Worm (Caenorhabditis elegans) whole organism, late embryonic: ENCODE results near the gene Y11D7A.19.
A peak's percentile ranks its signal among the peaks of the same experiment; 100 is the strongest.

Experiments used
- C08G9.2 ChIP-seq: sonication (generic microtip); optimal IDR thresholded peaks from 2 replicates; lab custom pipeline; 2016; ENCODE audit warnings: mild to moderate bottlenecking, missing genetic modification characterization, moderate library complexity, missing compliant biosample characterization
- K09A11.1 ChIP-seq: sonication (generic microtip); optimal IDR thresholded peaks from 2 replicates; lab custom pipeline; 2017; ENCODE audit warnings: antibody characterized with exemption, mild to moderate bottlenecking, missing genetic modification characterization, missing compliant biosample characterization; ENCODE audit not compliant: insufficient read depth
- Y22D7AL.16 ChIP-seq: sonication (generic microtip); optimal IDR thresholded peaks from 2 replicates; lab custom pipeline; 2016; ENCODE audit warnings: missing genetic modification characterization, missing compliant biosample characterization
- ahr-1 ChIP-seq: sonication (generic microtip); optimal IDR thresholded peaks from 2 replicates; lab custom pipeline; 2016; ENCODE audit warnings: missing genetic modification characterization, missing compliant biosample characterization
- ceh-19 ChIP-seq: fragments of 200-800 bp; sonication (Bioruptor generic); optimal IDR thresholded peaks from 2 replicates; lab custom pipeline; 2018; ENCODE audit warnings: mild to moderate bottlenecking, missing genetic modification characterization, missing compliant biosample characterization
- ceh-2 ChIP-seq: sonication (generic microtip); optimal IDR thresholded peaks from 2 replicates; lab custom pipeline; 2016; ENCODE audit warnings: missing genotype, missing genetic modification characterization, missing compliant biosample characterization
- ceh-31 ChIP-seq: sonication (generic microtip); optimal IDR thresholded peaks from 2 replicates; lab custom pipeline; 2016; ENCODE audit warnings: missing genetic modification characterization, missing compliant biosample characterization
- ceh-45 ChIP-seq: fragments of 200-800 bp; sonication (Bioruptor generic); IDR thresholded peaks from 2 replicates; pipeline ENCODE4 v1.3.6; 2022; ENCODE audit warnings: missing genetic modification reagents, missing genetic modification characterization, missing compliant biosample characterization
- ceh-9 ChIP-seq: sonication (generic microtip); optimal IDR thresholded peaks from 2 replicates; lab custom pipeline; 2016; ENCODE audit warnings: mild to moderate bottlenecking, missing genetic modification characterization, inconsistent platforms, missing compliant biosample characterization
- che-1 ChIP-seq: sonication (generic microtip); optimal IDR thresholded peaks from 2 replicates; lab custom pipeline; 2016; ENCODE audit warnings: mild to moderate bottlenecking, missing genetic modification characterization, missing compliant biosample characterization
- dmd-4 ChIP-seq: sonication (generic microtip); optimal IDR thresholded peaks from 2 replicates; lab custom pipeline; 2016; ENCODE audit warnings: borderline replicate concordance, missing genetic modification characterization, missing compliant biosample characterization
- elt-2 ChIP-seq: sonication (generic microtip); optimal IDR thresholded peaks from 2 replicates; lab custom pipeline; 2016; ENCODE audit warnings: missing genetic modification reagents, missing genetic modification characterization, missing compliant biosample characterization
- ets-4 ChIP-seq: sonication (generic microtip); optimal IDR thresholded peaks from 2 replicates; lab custom pipeline; 2016; ENCODE audit warnings: missing genetic modification characterization, missing compliant biosample characterization
- eyg-1 ChIP-seq: sonication (generic microtip); optimal IDR thresholded peaks from 2 replicates; lab custom pipeline; 2016; ENCODE audit warnings: missing genotype, missing genetic modification characterization, missing compliant biosample characterization
- fax-1 ChIP-seq: sonication (generic microtip); optimal IDR thresholded peaks from 2 replicates; lab custom pipeline; 2016; ENCODE audit warnings: missing genotype, missing genetic modification characterization, missing compliant biosample characterization
- fkh-10 ChIP-seq: fragments of 150-350 bp; optimal IDR thresholded peaks from 2 replicates; lab custom pipeline; 2014; ENCODE audit warnings: missing biosample characterization, missing genetic modification reagents, missing genetic modification characterization
- fkh-6 ChIP-seq: sonication (generic microtip); optimal IDR thresholded peaks from 2 replicates; lab custom pipeline; 2016; ENCODE audit warnings: missing genetic modification characterization, missing compliant biosample characterization
- gmeb-2 ChIP-seq: sonication (generic microtip); optimal IDR thresholded peaks from 2 replicates; lab custom pipeline; 2016; ENCODE audit warnings: missing genetic modification characterization, inconsistent platforms, missing compliant biosample characterization
- hlh-13 ChIP-seq: fragments of 200-800 bp; sonication (Bioruptor generic); optimal IDR thresholded peaks from 2 replicates; lab custom pipeline; 2018; ENCODE audit warnings: mild to moderate bottlenecking, missing genetic modification characterization, missing compliant biosample characterization
- hlh-30 ChIP-seq: sonication (generic microtip); optimal IDR thresholded peaks from 2 replicates; lab custom pipeline; 2017; ENCODE audit warnings: antibody characterized with exemption, missing genetic modification characterization, missing compliant biosample characterization; ENCODE audit not compliant: insufficient read depth
- hlh-8 ChIP-seq: sonication (generic microtip); optimal IDR thresholded peaks from 2 replicates; lab custom pipeline; 2016; ENCODE audit warnings: missing genotype, missing genetic modification characterization, missing compliant biosample characterization
- lim-6 ChIP-seq: sonication (generic microtip); optimal IDR thresholded peaks from 2 replicates; lab custom pipeline; 2016; ENCODE audit warnings: missing genetic modification characterization, missing compliant biosample characterization
- madf-2 ChIP-seq: sonication (generic microtip); optimal IDR thresholded peaks from 2 replicates; lab custom pipeline; 2017; ENCODE audit warnings: missing genetic modification characterization, missing compliant biosample characterization
- nfya-1 ChIP-seq: sonication (generic microtip); optimal IDR thresholded peaks from 2 replicates; lab custom pipeline; 2017; ENCODE audit warnings: missing genetic modification characterization, mild to moderate bottlenecking, missing compliant biosample characterization, antibody characterized with exemption, moderate library complexity
- nhr-232 ChIP-seq: sonication (generic microtip); optimal IDR thresholded peaks from 2 replicates; lab custom pipeline; 2016; ENCODE audit warnings: missing genetic modification characterization, missing compliant biosample characterization
- npax-4 ChIP-seq: sonication (generic microtip); optimal IDR thresholded peaks from 2 replicates; lab custom pipeline; 2016; ENCODE audit warnings: missing genetic modification characterization, missing compliant biosample characterization
- odd-2 ChIP-seq: sonication (generic microtip); optimal IDR thresholded peaks from 2 replicates; lab custom pipeline; 2017; ENCODE audit warnings: antibody characterized with exemption, mild to moderate bottlenecking, missing genetic modification characterization, missing compliant biosample characterization
- pag-3 ChIP-seq: sonication (generic microtip); optimal IDR thresholded peaks from 2 replicates; lab custom pipeline; 2016; ENCODE audit warnings: missing compliant biosample characterization, missing genetic modification characterization, borderline replicate concordance
- pax-1 ChIP-seq: fragments of 150-350 bp; optimal IDR thresholded peaks from 2 replicates; lab custom pipeline; 2014; ENCODE audit warnings: missing biosample characterization, missing genetic modification characterization
- pha-2 ChIP-seq: sonication (generic microtip); optimal IDR thresholded peaks from 2 replicates; lab custom pipeline; 2017; ENCODE audit warnings: mild to moderate bottlenecking, missing genetic modification characterization, missing compliant biosample characterization
- pqm-1 ChIP-seq: sonication (generic microtip); optimal IDR thresholded peaks from 2 replicates; lab custom pipeline; 2016; ENCODE audit warnings: missing genetic modification characterization, missing compliant biosample characterization
- rnt-1 ChIP-seq: sonication (generic microtip); optimal IDR thresholded peaks from 2 replicates; lab custom pipeline; 2016; ENCODE audit warnings: missing genetic modification characterization, missing compliant biosample characterization
- sdc-2 ChIP-seq: sonication (generic microtip); optimal IDR thresholded peaks from 2 replicates; lab custom pipeline; 2016; ENCODE audit warnings: missing genotype, missing genetic modification characterization, missing compliant biosample characterization
- sox-2 ChIP-seq: fragments of 200-800 bp; sonication (Bioruptor generic); IDR thresholded peaks from 2 replicates; pipeline ENCODE4 v1.3.6; 2022; ENCODE audit warnings: missing genetic modification reagents, missing genetic modification characterization, missing compliant biosample characterization
- tbx-2 ChIP-seq: sonication (generic microtip); optimal IDR thresholded peaks from 2 replicates; lab custom pipeline; 2016; ENCODE audit warnings: missing genetic modification characterization, missing compliant biosample characterization
- unc-42 ChIP-seq: sonication (generic microtip); optimal IDR thresholded peaks from 2 replicates; lab custom pipeline; 2016; ENCODE audit warnings: missing genotype, missing genetic modification characterization, missing compliant biosample characterization
- zip-5 ChIP-seq: sonication (generic microtip); optimal IDR thresholded peaks from 2 replicates; lab custom pipeline; 2016; ENCODE audit warnings: missing genetic modification characterization, missing compliant biosample characterization

Gene Y11D7A.19

DNA sequence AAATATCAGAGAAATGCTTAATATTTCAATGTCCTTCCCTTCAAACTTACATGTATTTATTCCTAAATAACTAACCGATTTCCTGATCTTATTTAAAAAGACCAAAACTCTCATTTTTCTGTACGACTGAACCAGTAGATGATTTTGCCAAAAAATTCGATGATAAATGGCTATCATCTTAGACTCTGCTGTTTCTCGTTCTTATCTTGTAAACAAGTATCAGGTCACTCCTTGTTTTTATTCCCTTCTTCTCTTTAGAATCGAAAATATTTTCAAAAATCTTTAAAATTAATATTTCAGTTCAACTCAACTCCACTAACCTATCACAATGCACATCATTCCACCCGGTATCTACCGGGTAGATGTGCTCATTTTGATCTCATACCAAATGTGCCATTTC is 48.9 kb downstream of the Y11D7A.19 start, which contains the start of gene C46C2.2:
C46C2.2 (plus strand) TSS at position 301 of the 400 bp plus-strand sequence.
- no peak for TF ChIP-seq che-1 (tag; lab: Kevin White, UChicago)
- TF ChIP-seq nhr-232 (tag; lab: Kevin White, UChicago): no peak
- TF ChIP-seq nfya-1 (tag; lab: Kevin White, UChicago): no peak
- no peak for TF ChIP-seq eyg-1 (tag; lab: Kevin White, UChicago)
- TF ChIP-seq madf-2 (tag; lab: Kevin White, UChicago): no peak
- no peak for TF ChIP-seq elt-2 (tag; lab: Kevin White, UChicago)
- no peak for TF ChIP-seq K09A11.1 (tag; lab: Kevin White, UChicago)
- no peak for TF ChIP-seq ahr-1 (tag; lab: Kevin White, UChicago)
- no peak for TF ChIP-seq fax-1
- no peak for TF ChIP-seq ceh-19 (GFP tag; lab: Kevin White, UChicago)
- no peak for TF ChIP-seq dmd-4 (tag; lab: Kevin White, UChicago)
- TF ChIP-seq lim-6 (tag; lab: Kevin White, UChicago): no peak
- TF ChIP-seq zip-5 (tag; lab: Kevin White, UChicago): no peak
- TF ChIP-seq, all 69 proteins: peak for 0

DNA sequence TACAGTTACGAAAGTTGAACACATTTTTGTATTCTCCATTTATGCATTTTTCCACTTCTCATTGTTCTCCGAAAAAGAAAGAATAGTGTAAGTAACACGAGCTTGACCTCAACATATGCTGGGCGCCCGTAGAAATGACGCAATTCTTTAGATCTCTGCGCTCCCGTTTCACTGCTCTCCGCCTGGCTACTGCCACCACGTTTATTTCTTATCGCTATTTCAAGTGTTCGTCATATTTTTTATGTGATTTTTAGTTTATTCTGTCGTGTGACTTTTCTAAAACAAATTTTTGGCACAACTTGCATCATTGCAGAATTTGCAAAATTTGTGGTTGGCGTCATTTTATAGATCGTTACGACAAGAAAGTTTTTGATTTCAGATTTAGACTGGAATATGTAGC is 49.4 kb downstream of the Y11D7A.19 start:
- TF ChIP-seq C08G9.2 (tag; lab: Kevin White, UChicago) (no peak), sdc-2 (tag; lab: Kevin White, UChicago) (no peak), nfya-1 (tag; lab: Kevin White, UChicago) (no peak), ceh-9 (tag; lab: Kevin White, UChicago) (no peak), sox-2 (GFP tag; lab: Robert Waterston, UW) (no peak), nhr-232 (tag; lab: Kevin White, UChicago) (no peak), pax-1 (tag; lab: Kevin White, UChicago) (no peak), fkh-6 (tag; lab: Kevin White, UChicago) (no peak), Y22D7AL.16 (no peak), tbx-2 (tag; lab: Kevin White, UChicago) (no peak), rnt-1 (tag; lab: Kevin White, UChicago) (no peak), pha-2 (tag; lab: Kevin White, UChicago) (no peak)

DNA sequence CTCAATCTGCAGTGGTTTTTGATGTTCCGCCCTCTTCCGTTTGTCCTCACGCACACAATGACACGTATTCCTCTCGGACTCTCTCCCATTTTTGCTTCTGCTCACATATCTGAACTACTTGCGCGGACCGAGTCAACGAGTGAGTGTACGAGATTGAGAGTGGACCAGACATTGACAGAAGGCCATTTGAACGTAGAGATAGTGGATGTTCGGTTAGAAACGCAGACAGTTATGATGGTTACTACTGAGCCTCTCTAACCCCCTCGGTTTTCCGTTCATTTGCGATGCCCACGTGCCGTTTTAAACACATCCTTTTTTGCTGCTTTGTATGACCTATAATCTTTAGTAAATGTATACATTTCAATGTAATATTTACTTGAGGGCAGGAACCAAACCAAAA is 49.9 kb downstream of the Y11D7A.19 start:
- no peak for TF ChIP-seq fkh-10
- no peak for TF ChIP-seq pax-1 (tag; lab: Kevin White, UChicago)
- peak; percentile 37 for TF ChIP-seq nfya-1 (tag; lab: Kevin White, UChicago)
- TF ChIP-seq odd-2 (tag; lab: Kevin White, UChicago): no peak
- TF ChIP-seq ceh-2: no peak
- TF ChIP-seq ceh-31: peak; percentile 68
- TF ChIP-seq ets-4 (tag; lab: Kevin White, UChicago): no peak
- peak; percentile 46 for TF ChIP-seq unc-42 (tag; lab: Kevin White, UChicago)
- peak; percentile 70 for TF ChIP-seq hlh-30 (tag; lab: Kevin White, UChicago)
- TF ChIP-seq npax-4 (tag; lab: Kevin White, UChicago): no peak
- no peak for TF ChIP-seq elt-2 (tag; lab: Kevin White, UChicago)
- TF ChIP-seq pqm-1 (tag; lab: Kevin White, UChicago): no peak
- no peak for TF ChIP-seq nhr-232 (tag; lab: Kevin White, UChicago)
- TF ChIP-seq ceh-45 (GFP tag; lab: Robert Waterston, UW): no peak
- TF ChIP-seq hlh-13 (GFP tag; lab: Kevin White, UChicago): no peak
- TF ChIP-seq pag-3 (tag; lab: Kevin White, UChicago): no peak
- no peak for TF ChIP-seq gmeb-2 (tag; lab: Kevin White, UChicago)
- peak; percentile 44 for TF ChIP-seq tbx-2 (tag; lab: Kevin White, UChicago)
- TF ChIP-seq fkh-6 (tag; lab: Kevin White, UChicago): no peak
- TF ChIP-seq, all 69 proteins: peak for 5

DNA sequence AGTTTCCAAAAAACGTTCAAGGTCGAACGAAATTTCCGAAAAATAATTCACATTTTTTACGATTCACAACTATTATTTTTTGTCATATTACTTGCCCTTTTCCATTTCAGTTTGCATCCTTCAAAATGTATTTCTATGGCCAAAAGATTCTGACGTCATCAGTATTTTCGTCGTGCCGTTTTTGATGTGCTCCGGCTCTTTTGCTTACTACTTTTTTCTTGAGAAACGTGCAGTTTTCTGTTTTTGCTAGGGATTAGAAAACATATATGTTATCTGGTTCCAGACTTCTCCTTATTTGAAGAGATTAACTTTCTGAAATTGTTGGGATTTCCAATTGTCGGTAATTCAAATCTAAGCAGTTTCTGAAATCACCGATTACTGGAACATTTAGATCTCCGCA is 50.5 kb downstream of the Y11D7A.19 start:
- TF ChIP-seq ceh-2: no peak
- TF ChIP-seq elt-2 (tag; lab: Kevin White, UChicago): no peak
- TF ChIP-seq ets-4 (tag; lab: Kevin White, UChicago): no peak
- TF ChIP-seq hlh-8 (tag; lab: Kevin White, UChicago): no peak
- no peak for TF ChIP-seq fax-1
- TF ChIP-seq pqm-1 (tag; lab: Kevin White, UChicago): no peak
- TF ChIP-seq ahr-1 (tag; lab: Kevin White, UChicago): no peak
